Worm (Caenorhabditis elegans): ENCODE results near the gene xpb-1.

The xpb-1 gene

ce11 chrIII:11524073-11524472 is 2.4 kb upstream of the xpb-1 start:
- no peak for TF ChIP-seq T22C8.4 (GFP tag; IDR thresholded peaks at IDR 0.05)
- no peak for TF ChIP-seq ref-1 (GFP tag; conservative IDR thresholded peaks at IDR 0.05)
- no peak for TF ChIP-seq flt-1 (GFP tag; IDR thresholded peaks at IDR 0.05)
- TF ChIP-seq ztf-29 (GFP tag; IDR thresholded peaks at IDR 0.05), result no peak
- no peak for TF ChIP-seq med-1 (GFP tag; optimal IDR thresholded peaks at IDR 0.05; ENCODE audit: insufficient read depth)
- TF ChIP-seq ztf-23 (GFP tag; IDR thresholded peaks at IDR 0.05), result no peak
- no peak for TF ChIP-seq tab-1 (GFP tag; IDR thresholded peaks at IDR 0.05)

- TF ChIP-seq ztf-23 (GFP tag; IDR thresholded peaks at IDR 0.05) (no peak), flt-1 (GFP tag; IDR thresholded peaks at IDR 0.05) (no peak), T22C8.4 (GFP tag; IDR thresholded peaks at IDR 0.05) (no peak), tab-1 (GFP tag; IDR thresholded peaks at IDR 0.05) (no peak), ztf-29 (GFP tag; IDR thresholded peaks at IDR 0.05) (no peak), cog-1 (tag; optimal IDR thresholded peaks at IDR 0.05) (no peak), klf-2 (GFP tag; conservative IDR thresholded peaks at IDR 0.05) (no peak), med-1 (GFP tag; optimal IDR thresholded peaks at IDR 0.05; ENCODE audit: insufficient read depth) (no peak), ref-1 (GFP tag; conservative IDR thresholded peaks at IDR 0.05) (no peak)
These were observed 8.2 kb downstream of the xpb-1 start, which contains the start of gene nrps-1 for ce11 chrIII:11534624-11535079. nrps-1 (plus strand) TSS chrIII:11534674.

ce11 chrIII:11535453-11535852 is 9.0 kb downstream of the xpb-1 start:
- TF ChIP-seq cog-1 (tag; optimal IDR thresholded peaks at IDR 0.05), result no peak
- peak; percentile 61; the same call in 1 of the 2 replicates for TF ChIP-seq T22C8.4 (GFP tag; IDR thresholded peaks at IDR 0.05)

ce11 chrIII:11544947-11545346 is 18.5 kb downstream of the xpb-1 start:
- TF ChIP-seq med-1 (GFP tag; optimal IDR thresholded peaks at IDR 0.05; ENCODE audit: insufficient read depth) (no peak), ztf-29 (GFP tag; IDR thresholded peaks at IDR 0.05) (no peak), ref-1 (GFP tag; conservative IDR thresholded peaks at IDR 0.05) (no peak), cog-1 (tag; optimal IDR thresholded peaks at IDR 0.05) (no peak), tab-1 (GFP tag; IDR thresholded peaks at IDR 0.05) (no peak)

- TF ChIP-seq flt-1 (GFP tag; IDR thresholded peaks at IDR 0.05) (no peak), ztf-29 (GFP tag; IDR thresholded peaks at IDR 0.05) (no peak), med-1 (GFP tag; optimal IDR thresholded peaks at IDR 0.05; ENCODE audit: insufficient read depth) (no peak), ztf-23 (GFP tag; IDR thresholded peaks at IDR 0.05) (no peak), cog-1 (tag; optimal IDR thresholded peaks at IDR 0.05) (no peak), klf-2 (GFP tag; conservative IDR thresholded peaks at IDR 0.05) (no peak), ref-1 (GFP tag; conservative IDR thresholded peaks at IDR 0.05) (no peak), tab-1 (GFP tag; IDR thresholded peaks at IDR 0.05) (no peak), T22C8.4 (GFP tag; IDR thresholded peaks at IDR 0.05) (no peak)
These were observed 21.6 kb downstream of the xpb-1 start, which contains the start of gene Y66D12A.13 for ce11 chrIII:11548070-11548469. Y66D12A.13 (plus strand) TSS chrIII:11548370.

- TF ChIP-seq med-1 (GFP tag; optimal IDR thresholded peaks at IDR 0.05; ENCODE audit: insufficient read depth), result no peak
- TF ChIP-seq tab-1 (GFP tag; IDR thresholded peaks at IDR 0.05), result no peak
- TF ChIP-seq T22C8.4 (GFP tag; IDR thresholded peaks at IDR 0.05), result no peak
- TF ChIP-seq ztf-23 (GFP tag; IDR thresholded peaks at IDR 0.05), result no peak
- no peak for TF ChIP-seq flt-1 (GFP tag; IDR thresholded peaks at IDR 0.05)
- no peak for TF ChIP-seq ref-1 (GFP tag; conservative IDR thresholded peaks at IDR 0.05)
- no peak for TF ChIP-seq klf-2 (GFP tag; conservative IDR thresholded peaks at IDR 0.05)
- no peak for TF ChIP-seq ztf-29 (GFP tag; IDR thresholded peaks at IDR 0.05)
- TF ChIP-seq cog-1 (tag; optimal IDR thresholded peaks at IDR 0.05), result no peak
These were observed 28.2 kb downstream of the xpb-1 start for ce11 chrIII:11554701-11555111.

ce11 chrIII:11556860-11557259 is 30.4 kb downstream of the xpb-1 start:
- TF ChIP-seq cog-1 (tag; optimal IDR thresholded peaks at IDR 0.05), result no peak
- TF ChIP-seq klf-2 (GFP tag; conservative IDR thresholded peaks at IDR 0.05), result no peak
- no peak for TF ChIP-seq ztf-23 (GFP tag; IDR thresholded peaks at IDR 0.05)
- TF ChIP-seq ztf-29 (GFP tag; IDR thresholded peaks at IDR 0.05), result no peak
- no peak for TF ChIP-seq flt-1 (GFP tag; IDR thresholded peaks at IDR 0.05)
- no peak for TF ChIP-seq ref-1 (GFP tag; conservative IDR thresholded peaks at IDR 0.05)
- TF ChIP-seq tab-1 (GFP tag; IDR thresholded peaks at IDR 0.05), result no peak
- TF ChIP-seq med-1 (GFP tag; optimal IDR thresholded peaks at IDR 0.05; ENCODE audit: insufficient read depth), result no peak
- no peak for TF ChIP-seq T22C8.4 (GFP tag; IDR thresholded peaks at IDR 0.05)

ce11 chrIII:11558251-11558650 is 31.8 kb downstream of the xpb-1 start:
- TF ChIP-seq med-1 (GFP tag; optimal IDR thresholded peaks at IDR 0.05; ENCODE audit: insufficient read depth), result no peak
- TF ChIP-seq ref-1 (GFP tag; conservative IDR thresholded peaks at IDR 0.05), result no peak
- TF ChIP-seq tab-1 (GFP tag; IDR thresholded peaks at IDR 0.05), result 0 out of 2 replicates have a peak, but pooled peaks have one; percentile 37
- no peak for TF ChIP-seq ztf-23 (GFP tag; IDR thresholded peaks at IDR 0.05)
- no peak for TF ChIP-seq klf-2 (GFP tag; conservative IDR thresholded peaks at IDR 0.05)
- TF ChIP-seq flt-1 (GFP tag; IDR thresholded peaks at IDR 0.05), result no peak
- TF ChIP-seq cog-1 (tag; optimal IDR thresholded peaks at IDR 0.05), result no peak
- peak; percentile 93 for TF ChIP-seq ztf-29 (GFP tag; IDR thresholded peaks at IDR 0.05)
- no peak for TF ChIP-seq T22C8.4 (GFP tag; IDR thresholded peaks at IDR 0.05)

- TF ChIP-seq ztf-23 (GFP tag; IDR thresholded peaks at IDR 0.05), result no peak
- no peak for TF ChIP-seq med-1 (GFP tag; optimal IDR thresholded peaks at IDR 0.05; ENCODE audit: insufficient read depth)
- TF ChIP-seq ref-1 (GFP tag; conservative IDR thresholded peaks at IDR 0.05), result no peak
- no peak for TF ChIP-seq cog-1 (tag; optimal IDR thresholded peaks at IDR 0.05)
- TF ChIP-seq klf-2 (GFP tag; conservative IDR thresholded peaks at IDR 0.05), result no peak
- no peak for TF ChIP-seq tab-1 (GFP tag; IDR thresholded peaks at IDR 0.05)
These were observed 33.2 kb downstream of the xpb-1 start for ce11 chrIII:11559677-11560076.

- peak; percentile 60; the same call in 1 of the 2 replicates for TF ChIP-seq flt-1 (GFP tag; IDR thresholded peaks at IDR 0.05)
- 0 out of 2 replicates have a peak, but pooled peaks have one; percentile 17 for TF ChIP-seq ztf-29 (GFP tag; IDR thresholded peaks at IDR 0.05)
- no peak for TF ChIP-seq med-1 (GFP tag; optimal IDR thresholded peaks at IDR 0.05; ENCODE audit: insufficient read depth)
These were observed 34.2 kb downstream of the xpb-1 start, which contains the start of gene ztf-29 for ce11 chrIII:11560504-11561202. ztf-29 (plus strand) TSS chrIII:11561152.

Data from whole organism, midembryonic.